Fruit fly (Drosophila melanogaster): ENCODE data around the gene Grp170.

Grp170 gene

DNA sequence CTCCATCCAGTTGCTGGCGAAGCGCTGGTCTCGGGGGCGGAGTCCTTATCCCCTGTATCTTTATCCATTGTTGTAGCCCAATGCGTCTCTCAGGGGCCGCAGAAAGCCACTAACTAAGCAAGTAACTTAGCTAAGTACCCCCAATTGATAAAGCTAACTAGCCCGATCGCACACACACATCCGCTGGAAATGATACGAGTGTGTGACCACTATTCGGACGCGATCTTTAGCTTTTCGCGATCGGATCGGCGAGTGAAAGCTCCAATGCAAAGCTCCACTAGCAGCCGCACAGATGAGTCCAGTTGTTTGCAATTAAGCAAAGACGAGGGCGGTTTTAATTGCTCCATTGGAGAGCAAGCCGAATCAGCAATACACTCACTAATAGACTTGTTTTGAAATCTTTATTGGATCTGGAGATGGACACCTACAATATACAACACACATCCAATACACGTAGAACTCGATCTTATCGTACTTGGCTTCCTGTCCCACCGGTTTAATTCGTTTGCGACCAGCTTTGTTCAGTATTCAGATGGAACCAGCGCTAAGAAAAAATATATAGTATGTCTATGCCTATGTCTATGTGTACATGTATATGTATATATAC lies 20.7 kb downstream of the Grp170 start, which contains the start of gene CG3091 (continued):
- TF ChIP-seq odd (GFP tag; optimal IDR thresholded peaks at IDR 0.05) (no peak), CG15479 (GFP tag; optimal IDR thresholded peaks at IDR 0.05) (no peak), Mes4 (GFP tag; optimal IDR thresholded peaks at IDR 0.05) (no peak), CG10147 (GFP tag; optimal IDR thresholded peaks at IDR 0.05) (no peak), seq (GFP tag; IDR thresholded peaks at IDR 0.05) (no peak), sob (GFP tag; IDR thresholded peaks at IDR 0.05) (peak; percentile 12; the same call in 1 of the 2 replicates), CG17328 (GFP tag; IDR thresholded peaks at IDR 0.05) (no peak), dysf (GFP tag; IDR thresholded peaks at IDR 0.05) (peak; percentile 63; the same call in 2 of the 3 replicates), z (GFP tag; IDR thresholded peaks at IDR 0.05) (0 out of 3 replicates have a peak, but pooled peaks have one; percentile 39), row (GFP tag; IDR thresholded peaks at IDR 0.05) (peak; percentile 16; the same call in 1 of the 3 replicates), CG9727 (GFP tag; optimal IDR thresholded peaks at IDR 0.05) (peak; percentile 6), Ada2b (GFP tag; IDR thresholded peaks at IDR 0.05) (0 out of 2 replicates have a peak, but pooled peaks have one; percentile 15), D19A (tag; optimal IDR thresholded peaks at IDR 0.05) (peak; percentile 80), CG7786 (GFP tag; optimal IDR thresholded peaks at IDR 0.05) (no peak), vvl (GFP tag; IDR thresholded peaks at IDR 0.05) (peak; percentile 36; the same call in 1 of the 2 replicates), caup (GFP tag; optimal IDR thresholded peaks at IDR 0.05; ENCODE audit: severe bottlenecking) (peak; percentile 20), sisA (GFP tag; IDR thresholded peaks at IDR 0.05) (no peak), CG6854 (GFP tag; optimal IDR thresholded peaks at IDR 0.05) (peak; percentile 10), CG17912 (GFP tag; optimal IDR thresholded peaks at IDR 0.05) (no peak), hth (optimal IDR thresholded peaks at IDR 0.05) (no peak), bsh (GFP tag; optimal IDR thresholded peaks at IDR 0.05) (no peak), dpn (GFP tag; optimal IDR thresholded peaks at IDR 0.05) (peak in 1 of 2 experiments; percentile 23), nmo (GFP tag; optimal IDR thresholded peaks at IDR 0.05) (no peak), Drgx (GFP tag; IDR thresholded peaks at IDR 0.05) (peak; percentile 40; the same call in 1 of the 2 replicates), CG34376 (GFP tag; optimal IDR thresholded peaks at IDR 0.05) (peak; percentile 53), Atf6 (GFP tag; IDR thresholded peaks at IDR 0.05) (0 out of 2 replicates have a peak, but pooled peaks have one; percentile 37), prd (optimal IDR thresholded peaks at IDR 0.05) (no peak), prd (GFP tag; IDR thresholded peaks at IDR 0.05) (no peak), HLH4C (GFP tag; IDR thresholded peaks at IDR 0.05; ENCODE audit: partially characterized antibody) (no peak), Deaf1 (tag; optimal IDR thresholded peaks at IDR 0.05) (peak; percentile 86), CG15514 (GFP tag; optimal IDR thresholded peaks at IDR 0.05) (peak; percentile 24), Med (GFP tag) (peak; percentile 75), gro (GFP tag; optimal IDR thresholded peaks at IDR 0.05) (peak; percentile 19), salm (tag; optimal IDR thresholded peaks at IDR 0.05) (no peak), CG11398 (GFP tag; optimal IDR thresholded peaks at IDR 0.05) (no peak), CG18599 (GFP tag; optimal IDR thresholded peaks at IDR 0.05) (peak; percentile 43), Meics (GFP tag; optimal IDR thresholded peaks at IDR 0.05) (peak; percentile 48), exex (tag; optimal IDR thresholded peaks at IDR 0.05) (peak; percentile 59), E2f2 (GFP tag; IDR thresholded peaks at IDR 0.05) (no peak), cas (GFP tag; IDR thresholded peaks at IDR 0.05) (no peak), TFAM (GFP tag; optimal IDR thresholded peaks at IDR 0.05) (no peak), Sin3A (optimal IDR thresholded peaks at IDR 0.05) (no peak), CHES-1-like (GFP tag; optimal IDR thresholded peaks at IDR 0.05) (no peak), CG14441 (GFP tag; IDR thresholded peaks at IDR 0.05) (no peak), PHDP (tag; optimal IDR thresholded peaks at IDR 0.05) (no peak), lmd (GFP tag; IDR thresholded peaks at IDR 0.05) (no peak), slbo (GFP tag; IDR thresholded peaks at IDR 0.05) (peak; percentile 26; the same call in 1 of the 2 replicates), CG7987 (GFP tag; optimal IDR thresholded peaks at IDR 0.05) (no peak), CkIIα-i1 (GFP tag; IDR thresholded peaks at IDR 0.05) (no peak), mam (GFP tag; optimal IDR thresholded peaks at IDR 0.05) (peak; percentile 27), CG13624 (GFP tag; optimal IDR thresholded peaks at IDR 0.05) (peak; percentile 44)

Measured in whole organism, embryonic.